Worm (Caenorhabditis elegans) whole organism, L4/young adult: ENCODE data around the gene suex-2.

Experiments
- W03F9.2 ChIP-seq: fragments of 150-350 bp; optimal IDR thresholded peaks from 2 replicates; lab custom pipeline; 2014; ENCODE audit warnings: missing biosample characterization, missing genetic modification characterization
- dao-5 ChIP-seq: sonication (generic microtip); optimal IDR thresholded peaks from 2 replicates; lab custom pipeline; 2016; ENCODE audit warnings: missing genotype, missing genetic modification characterization, moderate library complexity, missing compliant biosample characterization

- TF ChIP-seq dao-5 = no peak
- no peak for TF ChIP-seq W03F9.2
These were observed 7.2 kb downstream of the suex-2 start, which contains the start of gene pdzd-8 for ce11 chrIV:8975331-8975625.
